Worm (Caenorhabditis elegans) whole organism, L3 larva: ENCODE measurements around the gene nspb-5.

Source experiments
- R02D3.7 ChIP-seq: fragments of 150-350 bp; optimal IDR thresholded peaks from 2 replicates; lab custom pipeline; 2014; ENCODE audit warnings: missing biosample characterization, missing genetic modification characterization
- ama-1 ChIP-seq: fragments of 150-350 bp; optimal IDR thresholded peaks from 2 replicates; lab custom pipeline; 2018
- mdl-1 ChIP-seq: fragments of 150-350 bp; optimal IDR thresholded peaks from 2 replicates; lab custom pipeline; 2014; ENCODE audit warnings: missing biosample characterization, missing genetic modification characterization
- unc-39 ChIP-seq: sonication (generic microtip); optimal IDR thresholded peaks from 4 replicates; lab custom pipeline; 2017; ENCODE audit warnings: missing biosample characterization, missing genetic modification characterization
- ztf-11 ChIP-seq: fragments of 150-350 bp; optimal IDR thresholded peaks from 2 replicates; lab custom pipeline; 2014; ENCODE audit warnings: missing biosample characterization, missing genetic modification characterization

ce11 chrIV:6588080-6588613, 10.7 kb upstream of the nspb-5 start:
- TF ChIP-seq unc-39 (tag; lab: Kevin White, UChicago) (no peak), R02D3.7 (tag; lab: Kevin White, UChicago) (no peak), mdl-1 (no peak), ama-1 (lab: Kevin White, UChicago) (no peak), ztf-11 (tag; lab: Kevin White, UChicago) (no peak)
